Fruit fly (Drosophila melanogaster): Measurements from ENCODE around the gene CCY.
"Not testable (repeated sequence)": the region's sequence is repeated elsewhere in the genome, so short reads cannot be mapped to it uniquely, and the experiment has no call there.

The CCY gene

DNA sequence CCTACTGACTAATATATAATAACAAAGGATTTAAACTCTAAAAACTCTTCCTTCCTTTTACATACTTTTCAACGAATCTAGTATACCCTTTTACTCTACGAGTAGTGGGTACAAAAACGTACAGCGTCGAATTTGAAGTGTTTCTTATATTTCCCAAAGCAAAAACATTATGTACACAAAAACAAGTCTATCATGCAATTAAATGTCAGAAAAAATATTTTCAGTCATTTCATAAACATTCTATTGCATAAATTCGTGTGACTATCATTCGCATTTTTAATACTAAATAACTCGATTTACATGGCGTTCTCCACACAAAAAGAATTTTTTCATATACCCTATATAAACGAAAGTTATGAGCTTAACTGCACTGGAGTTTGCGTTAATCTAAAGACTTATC, at the start of gene CCY:
Gene CCY, plus strand, starts transcription at position 301 of the 400 bp plus-strand sequence.
- not testable (repeated sequence) for TF ChIP-seq CG17801 (GFP tag; optimal IDR thresholded peaks at IDR 0.05; ENCODE audit: partially characterized antibody)

Measured in ovary, adult (tissue).